Worm (Caenorhabditis elegans) whole organism, mixed stage, embryonic: ENCODE data around the gene nas-11.

Source experiments
- blmp-1 ChIP-seq: fragments of 150-350 bp; optimal IDR thresholded peaks from 2 replicates; lab custom pipeline; 2014; ENCODE audit warnings: missing biosample characterization, missing genetic modification characterization
- nhr-76 ChIP-seq: sonication (generic microtip); optimal IDR thresholded peaks from 2 replicates; lab custom pipeline; 2017; ENCODE audit warnings: missing biosample characterization, missing genetic modification characterization
- snpc-4 ChIP-seq: fragments of 150-350 bp; optimal IDR thresholded peaks from 2 replicates; lab custom pipeline; 2014; ENCODE audit warnings: missing biosample characterization, missing genetic modification characterization
- unc-62 ChIP-seq: fragments of 150-350 bp; optimal IDR thresholded peaks from 2 replicates; lab custom pipeline; 2014; ENCODE audit warnings: missing biosample characterization, missing genetic modification reagents, missing genetic modification characterization
- ztf-11 ChIP-seq: fragments of 150-350 bp; optimal IDR thresholded peaks from 2 replicates; lab custom pipeline; 2014; ENCODE audit warnings: missing biosample characterization, missing genetic modification characterization

- TF ChIP-seq snpc-4 (tag; lab: Kevin White, UChicago) (no peak), nhr-76 (no peak), blmp-1 (tag; lab: Kevin White, UChicago) (no peak), ztf-11 (tag; lab: Kevin White, UChicago) (no peak), unc-62 (GFP tag; lab: Kevin White, UChicago) (no peak)
Measured at ce11 chrX:6735494-6735893, 22.1 kb downstream of the nas-11 start.
